Fruit fly (Drosophila melanogaster): Measurements from ENCODE around the gene CG31948.

dm6 chr2L:2430251-2430650 is 13.7 kb upstream of the CG31948 start:
- TF ChIP-seq CG6854 (GFP tag; optimal IDR thresholded peaks at IDR 0.05) (no peak), CG10631 (GFP tag; optimal IDR thresholded peaks at IDR 0.05) (no peak), lz (GFP tag; optimal IDR thresholded peaks at IDR 0.05) (no peak), CG34406 (GFP tag; optimal IDR thresholded peaks at IDR 0.05) (no peak), Lpt (GFP tag; optimal IDR thresholded peaks at IDR 0.05) (no peak), Hr39 (GFP tag; optimal IDR thresholded peaks at IDR 0.05) (no peak), CG10669 (GFP tag; optimal IDR thresholded peaks at IDR 0.05) (no peak)

All from whole organism, prepupa.